Worm (Caenorhabditis elegans): ENCODE data around the gene C23G10.5.

ce11 chrIII:6146797-6147196 is 44.1 kb upstream of the C23G10.5 start:
- TF ChIP-seq lsy-2 (tag; optimal IDR thresholded peaks at IDR 0.05) (no peak), ces-1 (GFP tag; optimal IDR thresholded peaks at IDR 0.05) (no peak)

Measured in whole organism, L4 larva.